Fruit fly (Drosophila melanogaster): ENCODE measurements around the gene Oseg4.

Gene Oseg4

DNA sequence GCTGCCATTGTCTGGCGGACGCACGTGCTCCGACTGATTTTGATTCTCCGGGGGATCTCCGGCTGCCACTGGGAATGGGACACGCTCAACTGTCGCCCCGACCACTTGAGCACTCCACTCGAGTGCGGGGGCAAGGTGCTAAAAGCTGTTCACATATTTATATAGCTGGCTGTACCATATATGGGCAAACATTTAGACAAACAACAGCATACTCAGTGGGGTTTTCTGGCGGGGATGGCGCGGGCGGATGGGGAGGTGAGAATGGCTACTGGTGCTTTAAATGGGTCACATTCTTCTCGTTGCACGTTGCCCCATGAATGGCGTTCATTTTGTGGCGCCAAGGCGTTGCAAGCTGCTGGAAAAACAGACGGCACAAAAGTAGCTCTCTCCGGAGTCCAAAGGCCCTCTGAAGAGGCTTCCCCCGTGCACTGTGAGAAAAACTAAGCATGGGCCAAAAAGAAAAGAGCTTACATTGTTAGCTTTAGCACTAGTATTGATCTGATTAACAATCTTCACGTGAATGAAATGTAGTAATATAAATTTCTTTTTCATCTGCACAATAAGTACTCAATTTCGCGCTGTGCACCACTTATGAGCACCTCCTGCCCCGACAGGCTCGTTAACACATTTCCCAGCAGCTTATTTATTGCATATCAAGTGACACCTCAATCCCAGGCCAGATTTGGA lies 44.7 kb downstream of the Oseg4 start (continued):
- TF ChIP-seq Hr78 (GFP tag; optimal IDR thresholded peaks at IDR 0.05) (no peak), CHES-1-like (GFP tag; optimal IDR thresholded peaks at IDR 0.05) (peak; percentile 3), CG11398 (GFP tag; optimal IDR thresholded peaks at IDR 0.05) (no peak), unc-4 (GFP tag; IDR thresholded peaks at IDR 0.05; ENCODE audit: partially characterized antibody) (no peak), vvl (GFP tag; IDR thresholded peaks at IDR 0.05) (peak; percentile 47; the same call in 1 of the 2 replicates), CG4424 (GFP tag; optimal IDR thresholded peaks at IDR 0.05) (peak; percentile 57), Atf-2 (GFP tag; optimal IDR thresholded peaks at IDR 0.05) (no peak), CG9797 (GFP tag; optimal IDR thresholded peaks at IDR 0.05) (no peak), Atf3 (GFP tag; optimal IDR thresholded peaks at IDR 0.05) (no peak), CG17359 (tag; optimal IDR thresholded peaks at IDR 0.05) (peak; percentile 52), Antp (GFP tag; optimal IDR thresholded peaks at IDR 0.05) (peak; percentile 40), Eip74EF (GFP tag; optimal IDR thresholded peaks at IDR 0.05) (no peak), Bdp1 (GFP tag; optimal IDR thresholded peaks at IDR 0.05) (peak; percentile 8), PHDP (tag; optimal IDR thresholded peaks at IDR 0.05) (no peak), CG1603 (tag; optimal IDR thresholded peaks at IDR 0.05) (peak; percentile 23), Bteb2 (GFP tag; optimal IDR thresholded peaks at IDR 0.05) (no peak), nau (GFP tag; optimal IDR thresholded peaks at IDR 0.05) (no peak), CG1647 (GFP tag; optimal IDR thresholded peaks at IDR 0.05) (no peak), Pdp1 (GFP tag; optimal IDR thresholded peaks at IDR 0.05) (no peak), usp (GFP tag; optimal IDR thresholded peaks at IDR 0.05) (no peak), CG8944 (GFP tag; optimal IDR thresholded peaks at IDR 0.05) (peak; percentile 8), CG2199 (GFP tag; IDR thresholded peaks at IDR 0.05) (no peak), CG31441 (GFP tag; IDR thresholded peaks at IDR 0.05) (peak; percentile 51), Hey (tag; optimal IDR thresholded peaks at IDR 0.05) (no peak), ham (GFP tag; IDR thresholded peaks at IDR 0.05) (no peak), trem (tag; optimal IDR thresholded peaks at IDR 0.05) (no peak), Mad (GFP tag; optimal IDR thresholded peaks at IDR 0.05) (no peak), CG4617 (GFP tag; optimal IDR thresholded peaks at IDR 0.05; ENCODE audit: borderline replicate concordance) (no peak), HLHmδ (GFP tag; optimal IDR thresholded peaks at IDR 0.05) (peak; percentile 73), fd3F (GFP tag; optimal IDR thresholded peaks at IDR 0.05) (no peak), Elba2 (GFP tag; optimal IDR thresholded peaks at IDR 0.05) (no peak), Camta (GFP tag; optimal IDR thresholded peaks at IDR 0.05) (peak; percentile 1), Hmx (GFP tag; optimal IDR thresholded peaks at IDR 0.05) (no peak), BEAF-32 (GFP tag; optimal IDR thresholded peaks at IDR 0.05) (no peak), CG18476 (GFP tag; optimal IDR thresholded peaks at IDR 0.05) (no peak), bcd (GFP tag; optimal IDR thresholded peaks at IDR 0.05) (peak; percentile 12), Ets97D (GFP tag; optimal IDR thresholded peaks at IDR 0.05) (no peak), Nf-YC (tag; optimal IDR thresholded peaks at IDR 0.05) (no peak), D19A (tag; optimal IDR thresholded peaks at IDR 0.05) (peak; percentile 8), caup (GFP tag; optimal IDR thresholded peaks at IDR 0.05; ENCODE audit: severe bottlenecking) (no peak), CG7372 (GFP tag; IDR thresholded peaks at IDR 0.05) (no peak), NfI (GFP tag; optimal IDR thresholded peaks at IDR 0.05) (no peak), Side (GFP tag; optimal IDR thresholded peaks at IDR 0.05) (no peak), ase (GFP tag; IDR thresholded peaks at IDR 0.05) (peak; percentile 20; the same call in 1 of the 3 replicates), fd64A (GFP tag; optimal IDR thresholded peaks at IDR 0.05) (peak; percentile 61), gro (GFP tag; optimal IDR thresholded peaks at IDR 0.05) (no peak), CG10565 (GFP tag; optimal IDR thresholded peaks at IDR 0.05) (no peak), CG11247 (GFP tag; IDR thresholded peaks at IDR 0.05) (no peak), abd-A (tag; optimal IDR thresholded peaks at IDR 0.05) (no peak), CkIIα-i1 (GFP tag; IDR thresholded peaks at IDR 0.05) (no peak)
